Fruit fly (Drosophila melanogaster): ENCODE data around the gene pira.

The pira gene

DNA sequence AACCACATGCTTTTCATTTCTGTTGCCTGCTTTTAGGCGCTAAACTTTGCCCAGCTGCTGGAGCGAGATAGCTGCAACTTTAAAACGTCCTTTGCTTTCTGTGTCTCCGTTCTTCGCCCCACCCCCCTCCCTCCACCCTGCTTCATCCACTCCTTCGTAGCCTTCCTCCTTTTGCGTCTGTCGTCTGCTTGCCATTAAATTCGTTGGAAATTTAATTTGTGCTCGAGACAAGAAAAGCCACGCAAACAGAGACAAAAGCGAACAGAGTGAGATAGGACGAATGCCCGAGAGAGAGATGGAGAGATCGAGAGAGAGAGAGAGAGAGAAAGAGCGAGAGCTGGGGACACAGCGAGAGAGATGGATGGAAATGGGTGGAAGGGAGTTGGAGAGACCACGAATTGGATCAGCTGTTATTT is 43.5 kb downstream of the pira start (continued):
- TF ChIP-seq trem (tag; optimal IDR thresholded peaks at IDR 0.05) = no peak
- TF ChIP-seq mld (GFP tag; IDR thresholded peaks at IDR 0.05; ENCODE audit: partially characterized antibody) = no peak
- TF ChIP-seq ab (GFP tag; optimal IDR thresholded peaks at IDR 0.05) = no peak
- no peak for TF ChIP-seq CG43689 (GFP tag; IDR thresholded peaks at IDR 0.05)
- peak; percentile 89 for TF ChIP-seq CG1832 (GFP tag; optimal IDR thresholded peaks at IDR 0.05)
- TF ChIP-seq Gug (GFP tag; IDR thresholded peaks at IDR 0.05) = no peak
- TF ChIP-seq CG1603 (tag; optimal IDR thresholded peaks at IDR 0.05) = no peak
- peak; percentile 81 for TF ChIP-seq CG5180 (GFP tag; optimal IDR thresholded peaks at IDR 0.05)
- TF ChIP-seq CG4282 (GFP tag; optimal IDR thresholded peaks at IDR 0.05) = no peak
- no peak for TF ChIP-seq MBD-R2 (GFP tag; IDR thresholded peaks at IDR 0.05)
- TF ChIP-seq cato (GFP tag; optimal IDR thresholded peaks at IDR 0.05; ENCODE audit: borderline replicate concordance) = no peak
- TF ChIP-seq CG2120 (GFP tag; optimal IDR thresholded peaks at IDR 0.05) = no peak
- no peak for TF ChIP-seq HmgZ (tag; optimal IDR thresholded peaks at IDR 0.05)
- no peak for TF ChIP-seq slou (GFP tag; optimal IDR thresholded peaks at IDR 0.05)
- no peak for TF ChIP-seq Hmr (GFP tag; optimal IDR thresholded peaks at IDR 0.05)
- no peak for TF ChIP-seq gcm2 (GFP tag; optimal IDR thresholded peaks at IDR 0.05)
- TF ChIP-seq gcm (GFP tag; optimal IDR thresholded peaks at IDR 0.05) = no peak
- TF ChIP-seq pan (optimal IDR thresholded peaks at IDR 0.05) = no peak
- peak in 1 of 2 experiments; percentile 17 for TF ChIP-seq pan (GFP tag; optimal IDR thresholded peaks at IDR 0.05 in 1 of 2, IDR thresholded peaks at IDR 0.05 in 1 of 2)
- TF ChIP-seq esg (GFP tag; conservative IDR thresholded peaks at IDR 0.05) = no peak
- no peak for TF ChIP-seq Side (GFP tag; optimal IDR thresholded peaks at IDR 0.05)
- TF ChIP-seq abd-A (tag; optimal IDR thresholded peaks at IDR 0.05) = peak; percentile 71
- TF ChIP-seq CG3281 (GFP tag; optimal IDR thresholded peaks at IDR 0.05) = no peak
- peak; percentile 55 for TF ChIP-seq CG8290 (GFP tag; optimal IDR thresholded peaks at IDR 0.05)
- peak; percentile 12 to 88 for TF ChIP-seq CG8290 (tag; optimal IDR thresholded peaks at IDR 0.05)
- no peak for TF ChIP-seq CG16779 (GFP tag; IDR thresholded peaks at IDR 0.05)
- TF ChIP-seq CG13624 (GFP tag; optimal IDR thresholded peaks at IDR 0.05) = no peak
- no peak for TF ChIP-seq shn (GFP tag; optimal IDR thresholded peaks at IDR 0.05)
- no peak for TF ChIP-seq Doc2 (GFP tag; IDR thresholded peaks at IDR 0.05)
- no peak for TF ChIP-seq HHEX (GFP tag; optimal IDR thresholded peaks at IDR 0.05)
- TF ChIP-seq CG3838 (GFP tag; optimal IDR thresholded peaks at IDR 0.05) = no peak
- no peak for TF ChIP-seq pum (GFP tag; optimal IDR thresholded peaks at IDR 0.05)
- no peak for TF ChIP-seq CG2202 (tag; optimal IDR thresholded peaks at IDR 0.05)
- TF ChIP-seq sim (GFP tag; IDR thresholded peaks at IDR 0.05) = 0 out of 2 replicates have a peak, but pooled peaks have one; percentile 19
- no peak for TF ChIP-seq CG2875 (GFP tag; optimal IDR thresholded peaks at IDR 0.05)
- TF ChIP-seq Usf (GFP tag; optimal IDR thresholded peaks at IDR 0.05) = no peak
- TF ChIP-seq psq (GFP tag; optimal IDR thresholded peaks at IDR 0.05) = peak; percentile 15
- no peak for TF ChIP-seq CG30020 (tag; optimal IDR thresholded peaks at IDR 0.05)
- TF ChIP-seq CG6791 (GFP tag; IDR thresholded peaks at IDR 0.05; ENCODE audit: partially characterized antibody) = no peak
- no peak for TF ChIP-seq row (GFP tag; IDR thresholded peaks at IDR 0.05)
- TF ChIP-seq kni (GFP tag; optimal IDR thresholded peaks at IDR 0.05) = no peak
- no peak for TF ChIP-seq ase (GFP tag; IDR thresholded peaks at IDR 0.05)
- TF ChIP-seq gro (GFP tag; optimal IDR thresholded peaks at IDR 0.05) = no peak
- no peak for TF ChIP-seq CG5245 (GFP tag; optimal IDR thresholded peaks at IDR 0.05)
- no peak for TF ChIP-seq CG1647 (GFP tag; optimal IDR thresholded peaks at IDR 0.05)
- no peak for TF ChIP-seq Nf-YC (tag; optimal IDR thresholded peaks at IDR 0.05)
- TF ChIP-seq CG11085 (GFP tag; IDR thresholded peaks at IDR 0.05) = no peak
- no peak for TF ChIP-seq emc (GFP tag; optimal IDR thresholded peaks at IDR 0.05)
- no peak for TF ChIP-seq CG17328 (GFP tag; IDR thresholded peaks at IDR 0.05)
- TF ChIP-seq HLH3B (GFP tag; IDR thresholded peaks at IDR 0.05) = no peak
- no peak for TF ChIP-seq zfh2 (GFP tag; optimal IDR thresholded peaks at IDR 0.05)
- no peak for TF ChIP-seq unpg (GFP tag; optimal IDR thresholded peaks at IDR 0.05)
- no peak for TF ChIP-seq CG4424 (GFP tag; optimal IDR thresholded peaks at IDR 0.05)

Measured in whole organism, embryonic.